Fruit fly (Drosophila melanogaster) whole organism, pupa: ENCODE results near the gene sea.

ENCODE experiments used
- CG17806 ChIP-seq: fragments of 200-800 bp; sonication (Bioruptor generic); optimal IDR thresholded peaks from 2 replicates; lab custom pipeline; 2018; ENCODE audit warnings: missing biosample characterization, mild to moderate bottlenecking, missing genetic modification characterization, moderate library complexity
- Ets98B ChIP-seq: fragments of 200-800 bp; sonication (Bioruptor generic); IDR thresholded peaks from 2 replicates; pipeline ENCODE4 v1.3.6; 2022; ENCODE audit warnings: missing biosample characterization, missing genetic modification characterization
- fd96Ca ChIP-seq: fragments of 200-800 bp; sonication (Bioruptor generic); IDR thresholded peaks from 3 replicates; pipeline ENCODE4 v1.3.6; 2022; ENCODE audit warnings: missing biosample characterization, missing genetic modification characterization
- gl ChIP-seq: fragments of 200-800 bp; sonication (Bioruptor generic); optimal IDR thresholded peaks from 2 replicates; lab custom pipeline; 2018; ENCODE audit warnings: missing biosample characterization, mild to moderate bottlenecking, missing genetic modification characterization

DNA sequence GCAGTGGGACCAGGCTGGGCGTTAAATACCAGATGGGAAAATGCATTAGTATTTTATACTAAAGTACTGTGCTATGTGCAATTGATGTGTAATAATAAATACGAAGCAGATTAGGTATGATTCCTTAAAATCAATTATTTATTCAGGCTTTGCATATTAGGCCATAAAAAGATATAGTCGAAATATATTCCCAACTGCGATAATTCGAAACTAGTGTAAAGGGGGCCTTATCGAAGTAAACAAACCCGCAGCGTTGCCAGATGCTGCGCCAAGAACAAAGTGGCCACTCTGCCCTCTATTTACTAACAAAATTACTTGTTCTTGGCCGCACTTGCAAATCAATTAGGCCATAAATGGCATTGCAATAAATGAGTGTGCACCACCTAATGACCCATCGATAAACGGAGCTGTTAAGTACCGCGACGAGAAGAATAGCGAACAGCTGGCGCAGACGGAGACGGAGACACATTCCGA, 9.3 kb downstream of the sea start, which contains the start of gene CG10898:
- peak; percentile 83 for TF ChIP-seq Ets98B
- TF ChIP-seq CG17806 (tag; lab: Kevin White, UChicago), result peak; percentile 68
- TF ChIP-seq gl, result no peak
- peak; percentile 75 for TF ChIP-seq fd96Ca (GFP tag; lab: Robert Waterston, UW)
